Fruit fly (Drosophila melanogaster) whole organism, wandering third instar larva: ENCODE data around the gene Bub3.

ENCODE experiments used
- Dfd ChIP-seq: fragments of >200 bp; optimal IDR thresholded peaks from 2 replicates; lab custom pipeline; 2017; ENCODE audit warnings: missing biosample characterization, missing genetic modification characterization
- Jra ChIP-seq: sonication (Bioruptor generic); optimal IDR thresholded peaks from 2 replicates; lab custom pipeline; 2016; ENCODE audit warnings: missing biosample characterization, missing genetic modification characterization
- N ChIP-seq: fragments of >200 bp; optimal IDR thresholded peaks from 2 replicates; lab custom pipeline; 2018; ENCODE audit warnings: missing biosample characterization, missing external identifiers, missing genetic modification characterization
- OdsH ChIP-seq: fragments of 200-800 bp; sonication (Bioruptor generic); optimal IDR thresholded peaks from 2 replicates; lab custom pipeline; 2016; ENCODE audit warnings: missing biosample characterization, mild to moderate bottlenecking, missing genetic modification characterization
- Vsx2 ChIP-seq: fragments of 200-300, 225-300 bp; sonication (Bioruptor generic); optimal IDR thresholded peaks from 2 replicates; lab custom pipeline; 2018; ENCODE audit warnings: missing biosample characterization, missing genetic modification characterization; ENCODE audit not compliant: partially characterized antibody
- fru ChIP-seq: fragments of 200-800 bp; sonication (Bioruptor generic); optimal IDR thresholded peaks from 3 replicates; lab custom pipeline; 2016; ENCODE audit warnings: missing biosample characterization, mild to moderate bottlenecking, missing genetic modification characterization
- h ChIP-seq: fragments of 200-800 bp; sonication (Bioruptor generic); optimal IDR thresholded peaks from 3 replicates; lab custom pipeline; 2016; ENCODE audit warnings: missing biosample characterization, mild to moderate bottlenecking, missing genetic modification characterization
- usp ChIP-seq: fragments of >200 bp; optimal IDR thresholded peaks from 2 replicates; lab custom pipeline; 2017; ENCODE audit warnings: missing biosample characterization, missing genetic modification characterization

dm6 chr3R:29686698-29687097 lies 11.5 kb upstream of the Bub3 start:
- TF ChIP-seq h (GFP tag; lab: Kevin White, UChicago): no peak
- TF ChIP-seq Vsx2 (GFP tag; lab: Kevin White, UChicago): no peak
- TF ChIP-seq fru (GFP tag; lab: Kevin White, UChicago): no peak
- no peak for TF ChIP-seq OdsH
- no peak for TF ChIP-seq Dfd (GFP tag; lab: Kevin White, UChicago)
- no peak for TF ChIP-seq usp
- no peak for TF ChIP-seq N (GFP tag; lab: Kevin White, UChicago)
- no peak for TF ChIP-seq Jra (GFP tag; lab: Kevin White, UChicago)
